Fruit fly (Drosophila melanogaster): ENCODE results near the gene Dpm1.

DNA sequence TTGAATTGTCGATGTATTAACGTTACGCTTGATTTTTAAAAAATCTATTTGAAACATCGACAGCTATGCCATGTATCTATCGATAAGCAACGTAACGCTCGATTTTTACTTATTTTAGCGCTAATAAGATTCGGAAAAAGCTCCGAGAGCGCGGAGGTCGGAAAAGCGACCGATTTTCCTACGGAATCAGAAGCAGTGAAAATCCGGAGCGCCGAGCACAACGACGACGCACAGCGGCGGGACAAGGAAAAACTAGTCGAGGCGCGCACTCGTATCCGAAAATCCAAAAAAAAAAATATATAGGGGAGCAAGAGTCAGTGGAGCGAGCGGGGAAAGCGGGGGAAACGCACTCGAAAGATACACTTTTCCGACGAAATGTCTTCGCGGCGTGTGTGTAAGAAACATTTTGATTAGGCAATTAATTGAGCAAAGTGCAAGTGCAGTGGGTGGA is 7.5 kb downstream of the Dpm1 start, which contains the start of gene CG10132:
- TF ChIP-seq Sox15 (GFP tag; optimal IDR thresholded peaks at IDR 0.05), result no peak
- no peak for TF ChIP-seq CG6792 (GFP tag; optimal IDR thresholded peaks at IDR 0.05)
- TF ChIP-seq pdm3 (GFP tag; optimal IDR thresholded peaks at IDR 0.05), result no peak
- no peak for TF ChIP-seq Eip93F (GFP tag; optimal IDR thresholded peaks at IDR 0.05)
- TF ChIP-seq CG10669 (GFP tag; optimal IDR thresholded peaks at IDR 0.05), result no peak

Data from whole organism, prepupa.